Worm (Caenorhabditis elegans): ENCODE data around the gene K07F5.12.
"Not testable (repeated sequence)": the region's sequence is repeated elsewhere in the genome, so short reads cannot be mapped to it uniquely, and the experiment has no call there.

Gene K07F5.12

DNA sequence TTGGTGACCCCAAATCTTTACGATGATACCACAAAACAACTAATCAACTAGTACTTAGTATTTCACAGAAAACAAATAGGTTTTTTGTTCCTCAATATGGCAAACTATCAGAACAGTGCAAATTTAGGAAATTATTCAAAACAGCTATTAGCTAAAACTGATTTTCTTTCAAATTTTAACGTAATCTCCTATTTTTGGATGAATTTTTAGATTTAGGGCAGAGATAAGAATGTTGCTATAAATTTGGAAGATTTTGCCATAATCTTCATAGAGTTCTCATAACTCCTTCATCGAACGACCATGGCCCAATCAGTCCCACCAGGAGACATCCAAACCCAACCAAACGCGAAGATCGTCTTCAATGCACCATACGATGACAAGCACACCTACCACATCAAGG is 18.5 kb upstream of the K07F5.12 start, which contains the start of gene msp-10:
TSS of gene msp-10 (plus strand) at position 301 of the 400 bp plus-strand sequence.
- not testable (repeated sequence) for TF ChIP-seq ceh-82, nhr-28, elt-2 (tag; optimal IDR thresholded peaks at IDR 0.05)

DNA sequence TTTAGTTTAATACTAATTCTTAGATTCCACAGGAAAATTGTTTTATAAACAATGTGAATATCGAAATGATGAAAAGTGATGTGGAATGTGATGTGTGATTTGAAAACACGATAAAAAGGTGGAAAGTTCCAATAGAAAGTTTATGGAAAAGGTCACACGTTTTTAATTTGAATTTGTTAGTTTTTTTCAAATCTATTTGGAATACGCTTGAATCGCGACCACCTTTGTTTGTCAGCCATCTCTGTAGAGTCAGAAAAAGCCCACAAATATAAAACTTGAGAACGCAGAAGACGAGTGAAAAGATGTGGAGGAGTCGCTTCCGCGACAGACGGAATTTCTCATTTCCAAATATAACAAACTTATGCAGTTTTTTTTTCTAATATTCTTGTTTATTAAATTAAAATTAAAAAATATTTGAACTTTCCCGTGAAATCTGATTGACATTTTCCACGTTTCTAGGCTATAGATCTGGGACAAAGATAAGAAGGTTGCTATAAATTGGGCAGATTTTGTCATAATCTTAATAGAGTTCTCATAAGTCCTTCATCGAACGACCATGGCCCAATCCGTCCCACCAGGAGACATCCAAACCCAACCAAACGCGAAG is 14.7 kb upstream of the K07F5.12 start, which contains the start of the genes kin-24 and msp-56:
TSS of gene kin-24 (minus strand) at position 101 of the 607 bp plus-strand sequence.
TSS of gene msp-56 (plus strand) at position 557 of the 607 bp plus-strand sequence.
- TF ChIP-seq lin-15B (tag; optimal IDR thresholded peaks at IDR 0.05), result no peak
- no peak for TF ChIP-seq mdl-1 (tag; optimal IDR thresholded peaks at IDR 0.05)
- TF ChIP-seq elt-3 (tag; optimal IDR thresholded peaks at IDR 0.05), result no peak
- no peak for TF ChIP-seq lsy-12 (tag; optimal IDR thresholded peaks at IDR 0.05)
- no peak for TF ChIP-seq daf-12 (tag; optimal IDR thresholded peaks at IDR 0.05)
- no peak for TF ChIP-seq egl-5 (tag; optimal IDR thresholded peaks at IDR 0.05)
- no peak for TF ChIP-seq elt-2 (tag; optimal IDR thresholded peaks at IDR 0.05)
- no peak for TF ChIP-seq zag-1 (tag; optimal IDR thresholded peaks at IDR 0.05)
- no peak for TF ChIP-seq tbx-2 (tag; optimal IDR thresholded peaks at IDR 0.05)

DNA sequence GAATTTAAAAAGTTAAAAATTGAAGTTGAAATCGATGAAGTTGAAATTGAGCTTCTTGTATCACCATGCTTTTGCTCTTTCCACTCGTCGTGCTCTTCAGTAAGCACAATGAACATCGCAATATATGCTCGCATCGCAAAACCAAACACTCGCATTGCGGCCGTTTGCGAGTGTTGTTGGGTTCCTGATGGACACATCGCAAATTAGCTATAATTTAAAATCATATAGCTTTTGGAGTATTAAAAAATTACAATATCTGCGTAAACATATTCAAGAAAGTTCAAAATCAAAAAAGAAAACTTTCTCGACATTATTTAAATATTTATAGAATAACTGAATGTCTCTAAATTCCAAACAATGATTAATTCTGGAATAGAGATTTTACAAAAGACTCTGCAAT is 13.7 kb upstream of the K07F5.12 start, which contains the start of gene K07F5.17:
TSS of gene K07F5.17 (plus strand) at position 301 of the 400 bp plus-strand sequence.
- TF ChIP-seq unc-39 (tag; optimal IDR thresholded peaks at IDR 0.05), result no peak
- TF ChIP-seq nhr-76 (tag; optimal IDR thresholded peaks at IDR 0.05), result no peak
- no peak for TF ChIP-seq sea-2 (GFP tag; optimal IDR thresholded peaks at IDR 0.05)
- no peak for TF ChIP-seq egl-27 (tag; optimal IDR thresholded peaks at IDR 0.05)

DNA sequence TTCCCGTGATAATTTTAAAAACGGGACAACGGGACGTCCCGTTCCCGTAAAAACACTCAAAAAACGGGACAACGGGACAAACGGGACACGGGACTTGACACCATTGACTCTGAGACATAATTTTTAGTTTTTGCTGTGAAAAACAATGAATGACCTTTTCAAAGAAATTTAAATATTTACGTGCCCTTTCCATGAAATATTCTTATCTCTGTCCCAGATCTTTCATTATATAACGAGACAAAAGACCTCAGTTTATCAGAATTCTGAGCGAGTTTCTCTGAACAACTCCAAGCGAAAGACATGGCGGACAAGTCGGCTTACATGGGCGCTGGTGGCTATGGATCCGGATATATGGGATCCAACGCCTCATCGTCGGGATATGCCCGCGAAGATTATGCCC is 12.1 kb upstream of the K07F5.12 start, which contains the start of gene nspd-2:
TSS of gene nspd-2 (plus strand) at position 301 of the 400 bp plus-strand sequence.
- TF ChIP-seq nhr-28 (tag; optimal IDR thresholded peaks at IDR 0.05), result no peak
- no peak for TF ChIP-seq elt-2 (tag; optimal IDR thresholded peaks at IDR 0.05)
- TF ChIP-seq mml-1 (tag; optimal IDR thresholded peaks at IDR 0.05), result no peak
- no peak for TF ChIP-seq aly-2 (tag; optimal IDR thresholded peaks at IDR 0.05)
- no peak for TF ChIP-seq tbx-2 (tag; optimal IDR thresholded peaks at IDR 0.05)
- TF ChIP-seq R02D3.7 (tag; optimal IDR thresholded peaks at IDR 0.05), result no peak
- TF ChIP-seq ceh-16 (tag; optimal IDR thresholded peaks at IDR 0.05), result no peak
- TF ChIP-seq egl-27 (tag; optimal IDR thresholded peaks at IDR 0.05), result no peak
- no peak for TF ChIP-seq ztf-11 (tag; optimal IDR thresholded peaks at IDR 0.05)
- no peak for TF ChIP-seq elt-1 (tag; optimal IDR thresholded peaks at IDR 0.05)
- TF ChIP-seq ztf-4 (tag; optimal IDR thresholded peaks at IDR 0.05), result no peak
- TF ChIP-seq ceh-9 (tag; optimal IDR thresholded peaks at IDR 0.05), result no peak
- TF ChIP-seq ceh-82 (tag; optimal IDR thresholded peaks at IDR 0.05), result no peak

DNA sequence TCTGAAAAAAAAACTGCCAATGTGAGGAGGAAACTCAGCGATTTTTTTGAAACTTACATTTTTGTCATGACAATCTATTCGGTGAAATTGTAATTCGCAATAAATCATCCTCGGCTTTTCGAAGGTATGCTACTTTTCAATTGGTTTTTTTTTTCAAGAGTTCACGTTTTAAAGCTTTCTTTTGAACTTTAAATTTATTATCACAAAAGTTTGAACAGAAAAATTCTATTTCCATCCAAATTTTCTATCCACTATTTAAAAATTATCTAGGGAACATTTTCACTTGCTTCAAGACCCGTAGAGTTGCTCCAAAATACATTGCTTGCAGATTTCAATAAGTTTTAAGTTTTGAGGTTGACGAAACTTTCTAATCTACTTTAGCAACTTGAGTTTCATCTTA is 9.2 kb upstream of the K07F5.12 start, which contains the start of gene K07F5.6:
TSS of gene K07F5.6 (minus strand) at position 101 of the 400 bp plus-strand sequence.
- no peak for TF ChIP-seq elt-3 (tag; optimal IDR thresholded peaks at IDR 0.05)
- TF ChIP-seq ceh-16 (tag; optimal IDR thresholded peaks at IDR 0.05), result no peak
- no peak for TF ChIP-seq eor-1 (tag; optimal IDR thresholded peaks at IDR 0.05)

DNA sequence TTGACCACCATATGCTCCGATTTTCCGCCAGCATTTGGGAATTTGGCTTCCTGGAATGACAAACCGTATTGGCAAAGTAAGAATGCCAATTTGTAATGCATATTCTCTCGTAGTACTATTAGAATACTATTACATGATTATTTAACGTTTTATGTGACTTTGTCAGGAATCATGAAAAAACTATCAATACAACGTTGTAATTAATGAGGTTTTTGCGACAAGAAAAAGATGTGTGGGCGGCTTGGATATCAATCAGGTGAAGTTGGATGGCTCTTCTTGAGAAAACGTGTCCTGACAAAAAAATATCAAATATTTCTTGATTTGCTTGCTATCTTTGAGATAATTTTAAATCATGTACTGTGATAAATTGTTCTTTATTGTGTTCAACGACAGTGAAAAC is 7.7 kb upstream of the K07F5.12 start, which contains the start of gene K07F5.7:
TSS of gene K07F5.7 (minus strand) at position 101 of the 400 bp plus-strand sequence.
- TF ChIP-seq aly-2 (tag; optimal IDR thresholded peaks at IDR 0.05) (no peak), egl-27 (tag; optimal IDR thresholded peaks at IDR 0.05) (no peak)

DNA sequence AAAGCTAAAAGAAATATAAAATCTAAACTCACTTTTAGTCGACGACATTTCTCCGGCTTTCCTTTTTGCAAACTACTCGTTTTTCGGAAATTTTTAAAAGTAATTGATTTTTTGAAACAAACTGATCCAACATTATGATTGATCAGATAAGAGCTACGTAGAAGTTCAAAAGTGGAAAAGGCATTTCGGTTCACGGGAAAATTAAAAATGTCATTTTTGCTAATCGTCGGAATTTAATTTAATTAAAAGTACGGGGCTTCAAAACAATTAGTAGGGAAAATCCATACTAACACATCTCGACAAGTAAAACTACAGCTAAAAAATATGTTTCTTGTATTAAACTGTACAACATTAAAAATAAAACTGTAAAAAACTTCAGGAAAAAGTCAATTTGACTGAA is 6.2 kb upstream of the K07F5.12 start, which contains the start of gene K07F5.8:
TSS of gene K07F5.8 (minus strand) at position 101 of the 400 bp plus-strand sequence.
- TF ChIP-seq aly-2 (tag; optimal IDR thresholded peaks at IDR 0.05) (no peak), ama-1 (optimal IDR thresholded peaks at IDR 0.05) (no peak), nhr-76 (tag; optimal IDR thresholded peaks at IDR 0.05) (no peak), nhr-23 (tag; optimal IDR thresholded peaks at IDR 0.05) (no peak), nhr-43 (tag; optimal IDR thresholded peaks at IDR 0.05; ENCODE audit: poor library complexity, severe bottlenecking) (no peak), nhr-11 (tag; optimal IDR thresholded peaks at IDR 0.05) (no peak), ztf-11 (tag; optimal IDR thresholded peaks at IDR 0.05) (no peak), unc-62 (GFP tag; optimal IDR thresholded peaks at IDR 0.05) (no peak), mml-1 (tag; optimal IDR thresholded peaks at IDR 0.05) (no peak), R02D3.7 (tag; optimal IDR thresholded peaks at IDR 0.05) (no peak)
